Worm (Caenorhabditis elegans): ENCODE results near the gene srlf-14.

The srlf-14 gene

DNA sequence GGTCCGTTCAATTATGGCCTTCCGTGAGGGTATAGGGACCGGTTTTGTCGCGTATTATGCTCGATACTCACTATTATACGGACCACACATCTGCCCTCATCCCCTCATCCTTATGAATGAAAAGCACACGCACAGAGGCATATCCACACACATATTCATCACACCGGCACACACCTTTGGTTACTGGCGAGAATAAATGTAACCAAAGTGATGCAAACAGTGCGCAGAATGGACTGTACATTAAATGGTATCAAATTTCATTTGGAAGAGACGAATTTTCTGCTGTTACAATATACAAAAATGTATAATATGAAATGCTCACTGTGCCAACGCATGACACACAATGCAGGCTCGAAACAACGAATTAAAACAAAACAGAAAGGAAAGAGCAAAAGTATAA, 24.5 kb downstream of the srlf-14 start:
- no peak for TF ChIP-seq swsn-7 (tag; optimal IDR thresholded peaks at IDR 0.05)
- no peak for TF ChIP-seq lsy-2 (tag; optimal IDR thresholded peaks at IDR 0.05)
- TF ChIP-seq pag-3 (tag; optimal IDR thresholded peaks at IDR 0.05; ENCODE audit: borderline replicate concordance, insufficient read depth), result no peak
- no peak for TF ChIP-seq sox-4 (tag; optimal IDR thresholded peaks at IDR 0.05)
- TF ChIP-seq nhr-77 (tag; optimal IDR thresholded peaks at IDR 0.05), result no peak
- TF ChIP-seq F16B12.6 (tag; optimal IDR thresholded peaks at IDR 0.05), result no peak
- TF ChIP-seq rnt-1 (tag; optimal IDR thresholded peaks at IDR 0.05), result no peak
- TF ChIP-seq C16A3.4 (tag; optimal IDR thresholded peaks at IDR 0.05), result no peak
- no peak for TF ChIP-seq lin-15B (tag; optimal IDR thresholded peaks at IDR 0.05)
- TF ChIP-seq ces-1 (GFP tag; optimal IDR thresholded peaks at IDR 0.05), result no peak
- no peak for TF ChIP-seq C04F5.9 (tag; optimal IDR thresholded peaks at IDR 0.05)
- no peak for TF ChIP-seq nhr-85 (tag)
- TF ChIP-seq ztf-4 (tag; optimal IDR thresholded peaks at IDR 0.05), result no peak
- no peak for TF ChIP-seq fkh-10 (GFP tag; optimal IDR thresholded peaks at IDR 0.05)

DNA sequence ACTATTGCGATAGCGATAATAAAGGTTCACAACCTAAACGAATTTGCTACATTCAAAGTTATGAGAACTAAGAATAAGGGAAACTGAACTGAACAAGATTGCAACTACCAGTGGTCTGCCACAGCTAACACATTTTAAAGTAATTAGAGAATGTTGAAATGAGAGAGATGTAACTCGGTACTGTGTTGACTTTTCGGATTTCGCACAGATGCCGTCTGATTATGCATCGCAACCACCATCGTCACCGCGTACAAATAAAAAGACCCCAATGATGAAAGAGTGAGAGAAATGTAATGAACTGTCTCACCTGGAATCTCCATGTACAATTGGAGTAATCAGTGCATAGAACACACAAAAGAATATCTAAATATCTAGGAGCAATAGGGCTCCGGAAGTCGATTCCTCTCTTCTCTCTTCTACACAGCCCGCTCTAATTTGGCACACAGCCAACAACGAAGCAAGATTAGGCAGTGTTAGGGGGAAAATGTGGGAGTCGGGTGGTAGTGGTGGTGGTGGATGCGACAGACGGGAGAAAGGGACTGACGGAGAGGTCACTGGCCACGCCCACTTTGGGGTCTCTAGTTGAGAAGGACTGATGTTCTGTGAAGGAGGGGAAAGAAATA, 25.4 kb downstream of the srlf-14 start, which contains the start of gene F13E9.11:
Gene F13E9.11, minus strand, starts transcription at position 507 of the 623 bp plus-strand sequence.
- TF ChIP-seq ceh-82 (tag; optimal IDR thresholded peaks at IDR 0.05), result peak in 1 of 3 experiments; percentile 43
- TF ChIP-seq pag-3 (tag; optimal IDR thresholded peaks at IDR 0.05; ENCODE audit: borderline replicate concordance, insufficient read depth), result no peak
- no peak for TF ChIP-seq unc-98 (GFP tag; IDR thresholded peaks at IDR 0.05)
- TF ChIP-seq ceh-8 (GFP tag; optimal IDR thresholded peaks at IDR 0.05), result no peak
- TF ChIP-seq tbx-2 (tag; optimal IDR thresholded peaks at IDR 0.05), result peak; percentile 15
- TF ChIP-seq nhr-47 (tag; optimal IDR thresholded peaks at IDR 0.05), result peak; percentile 2
- TF ChIP-seq ztf-4 (tag; optimal IDR thresholded peaks at IDR 0.05), result no peak
- TF ChIP-seq lin-14 (GFP tag; optimal IDR thresholded peaks at IDR 0.05), result peak; percentile 74
- TF ChIP-seq rnt-1 (tag; optimal IDR thresholded peaks at IDR 0.05), result peak; percentile 4

DNA sequence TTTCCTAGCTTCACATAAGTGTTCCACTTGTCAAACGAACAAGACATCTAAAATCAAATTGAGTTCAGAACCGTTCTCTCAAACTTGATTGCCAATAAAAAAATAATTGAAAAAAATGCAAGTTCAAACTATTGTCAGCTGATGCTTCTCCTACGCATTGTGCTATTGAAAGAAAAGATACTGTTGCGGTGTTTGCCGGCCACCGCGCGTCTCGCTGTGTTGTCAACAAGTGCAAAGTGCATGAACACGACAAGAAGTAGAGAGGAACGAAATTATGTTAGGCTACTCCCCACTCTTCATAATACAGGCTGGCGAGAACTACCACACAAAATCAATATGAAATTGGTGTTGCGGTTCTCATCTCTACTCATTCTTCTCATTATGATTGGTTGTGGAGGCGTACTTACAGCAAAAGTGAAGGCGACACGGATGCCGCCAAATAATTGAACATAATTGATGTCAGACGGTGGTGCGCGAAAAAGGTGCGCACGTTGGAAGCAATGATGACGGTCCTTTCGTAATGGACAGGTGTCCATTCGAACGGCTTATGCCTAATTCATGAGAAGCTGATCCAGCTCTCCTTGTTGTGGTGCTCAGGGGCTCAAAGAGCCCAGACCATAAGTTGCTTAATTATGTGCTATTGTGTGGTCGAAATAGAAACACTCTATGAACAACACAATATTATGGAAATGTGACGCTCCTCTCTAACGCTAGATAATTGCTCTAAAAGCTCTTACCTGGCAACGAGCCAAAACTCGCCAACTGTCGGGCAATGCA, 26.6 kb downstream of the srlf-14 start:
- TF ChIP-seq efl-1 (optimal IDR thresholded peaks at IDR 0.05) (no peak), efl-1 (GFP tag; optimal IDR thresholded peaks at IDR 0.05 in 1 of 2) (peak in 1 of 2 experiments; percentile 59), pqm-1 (tag; optimal IDR thresholded peaks at IDR 0.05) (no peak)

DNA sequence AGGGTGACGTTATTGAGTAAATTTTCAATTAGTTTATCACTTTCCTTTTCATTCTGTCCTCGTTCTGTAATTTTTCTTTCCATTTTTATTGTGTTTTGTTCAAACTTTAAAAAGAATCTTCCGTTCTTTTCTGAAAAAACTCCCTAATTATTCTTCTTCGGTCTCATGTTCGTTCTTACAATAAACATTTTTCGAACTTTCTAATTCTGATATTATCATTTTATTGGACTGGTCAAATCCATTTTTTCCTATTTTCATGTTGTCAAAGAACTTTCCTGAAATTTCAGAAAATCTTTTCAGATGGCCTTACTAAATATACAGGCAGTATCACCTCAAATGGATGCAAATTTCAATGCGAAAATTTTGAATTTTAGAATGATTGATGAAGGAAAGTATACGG, 30.1 kb downstream of the srlf-14 start, which contains the start of gene nish-1:
Gene nish-1, plus strand, starts transcription at position 301 of the 400 bp plus-strand sequence.
- TF ChIP-seq nhr-20 (tag; optimal IDR thresholded peaks at IDR 0.05) (no peak), nhr-47 (tag; optimal IDR thresholded peaks at IDR 0.05) (no peak)

DNA sequence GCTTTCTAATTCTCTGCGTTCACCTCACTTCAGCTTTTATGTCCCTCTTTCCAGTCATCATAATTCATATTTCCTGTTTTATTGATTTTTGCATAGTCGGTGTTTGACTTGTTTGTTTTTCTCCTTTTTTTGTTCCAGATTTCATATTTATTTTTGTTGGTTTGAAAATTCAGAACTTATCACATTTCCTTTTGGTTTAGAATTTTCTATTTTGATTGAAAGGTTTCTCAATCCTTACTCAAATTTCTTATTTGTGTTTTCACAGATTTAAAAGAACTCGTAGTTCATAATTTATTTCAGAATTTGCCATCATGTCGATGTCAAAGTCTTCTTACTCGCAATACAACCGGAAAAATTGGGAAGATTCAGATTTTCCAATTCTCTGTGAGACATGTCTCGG, 33.1 kb downstream of the srlf-14 start, which contains the start of gene rbm-22:
Gene rbm-22, plus strand, starts transcription at position 301 of the 400 bp plus-strand sequence.
- TF ChIP-seq rnt-1 (tag; optimal IDR thresholded peaks at IDR 0.05), result no peak
- no peak for TF ChIP-seq vab-15 (tag; optimal IDR thresholded peaks at IDR 0.05)
- TF ChIP-seq efl-1 (optimal IDR thresholded peaks at IDR 0.05), result no peak
- TF ChIP-seq efl-1 (GFP tag; optimal IDR thresholded peaks at IDR 0.05 in 1 of 2), result peak in 1 of 2 experiments; percentile 41

DNA sequence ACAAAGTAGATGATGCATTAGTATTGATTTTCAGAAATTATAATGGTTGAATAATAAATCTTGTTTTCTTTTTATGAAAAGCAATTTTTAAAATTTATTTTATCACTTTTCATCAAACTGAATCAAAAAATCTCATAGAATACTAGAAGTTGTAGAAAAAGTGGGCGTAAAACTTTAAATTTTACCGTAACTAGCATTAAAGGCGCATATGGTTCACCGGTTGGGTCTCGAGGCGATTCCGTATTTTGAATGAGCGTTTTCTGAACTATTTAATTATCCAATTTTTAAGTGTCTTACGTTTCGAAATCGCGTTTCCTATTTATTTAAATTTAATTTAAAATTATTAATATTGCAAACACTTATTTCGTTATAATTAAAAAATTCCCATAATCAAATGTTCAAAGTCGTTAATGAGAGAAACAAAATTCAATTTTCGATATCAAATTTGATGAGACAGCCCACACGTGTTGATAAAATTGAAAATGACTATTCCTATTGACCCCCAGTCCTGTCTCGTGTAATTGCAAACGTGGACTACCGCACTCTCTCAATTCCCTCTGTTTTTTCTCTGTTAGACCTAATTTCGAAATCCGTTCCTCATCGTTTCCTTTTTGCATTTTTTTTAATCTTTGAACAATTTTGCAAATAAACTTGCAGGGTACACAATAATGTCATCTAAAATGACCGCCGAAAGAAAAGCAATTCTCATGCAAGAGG, 35.7 kb downstream of the srlf-14 start, which contains the start of the genes T11G6.2 and hars-1:
Gene T11G6.2, minus strand, starts transcription at position 197 of the 717 bp plus-strand sequence.
Gene hars-1, plus strand, starts transcription at position 658 of the 717 bp plus-strand sequence.
- TF ChIP-seq C16A3.4 (tag; optimal IDR thresholded peaks at IDR 0.05) (peak; percentile 37), sup-37 (GFP tag; optimal IDR thresholded peaks at IDR 0.05) (no peak), nhr-77 (tag; optimal IDR thresholded peaks at IDR 0.05) (no peak), unc-86 (tag; optimal IDR thresholded peaks at IDR 0.05) (no peak), fkh-4 (tag; optimal IDR thresholded peaks at IDR 0.05; ENCODE audit: borderline replicate concordance) (no peak), lsy-2 (tag; optimal IDR thresholded peaks at IDR 0.05) (peak in 1 of 2 experiments; percentile 52), pqm-1 (tag; optimal IDR thresholded peaks at IDR 0.05) (no peak), lin-39 (tag; optimal IDR thresholded peaks at IDR 0.05) (no peak), ets-5 (GFP tag; IDR thresholded peaks at IDR 0.05) (no peak), isw-1 (GFP tag; IDR thresholded peaks at IDR 0.05) (no peak), fos-1 (tag; optimal IDR thresholded peaks at IDR 0.05) (no peak), egl-27 (tag; optimal IDR thresholded peaks at IDR 0.05) (no peak), nhr-84 (tag; optimal IDR thresholded peaks at IDR 0.05) (no peak), lir-3 (tag; optimal IDR thresholded peaks at IDR 0.05; ENCODE audit: poor library complexity) (no peak), sptf-1 (tag; optimal IDR thresholded peaks at IDR 0.05) (no peak), efl-1 (optimal IDR thresholded peaks at IDR 0.05) (peak in 1 of 2 experiments; percentile 34), efl-1 (GFP tag; optimal IDR thresholded peaks at IDR 0.05 in 1 of 2) (peak in 1 of 2 experiments; percentile 22), lin-15B (tag; optimal IDR thresholded peaks at IDR 0.05) (no peak), swsn-7 (tag; optimal IDR thresholded peaks at IDR 0.05) (no peak), rnt-1 (tag; optimal IDR thresholded peaks at IDR 0.05) (no peak), zip-4 (GFP tag; optimal IDR thresholded peaks at IDR 0.05) (no peak)

Measured in whole organism, L1 larva.